Fruit fly (Drosophila melanogaster) whole organism: ENCODE data around the gene ND-30.

ENCODE experiments used
- CG8478 ChIP-seq: fragments of >200 bp; optimal IDR thresholded peaks from 2 replicates; lab custom pipeline; 2018; ENCODE audit warnings: inconsistent platforms
- Dll ChIP-seq: fragments of >200 bp; optimal IDR thresholded peaks from 2 replicates; lab custom pipeline; 2017
- pan ChIP-seq: fragments of >200 bp; optimal IDR thresholded peaks from 2 replicates; lab custom pipeline; 2017
- usp ChIP-seq: fragments of >200 bp; optimal IDR thresholded peaks from 2 replicates; lab custom pipeline; 2017; ENCODE audit warnings: missing biosample characterization, missing genetic modification characterization, mixed read lengths

DNA sequence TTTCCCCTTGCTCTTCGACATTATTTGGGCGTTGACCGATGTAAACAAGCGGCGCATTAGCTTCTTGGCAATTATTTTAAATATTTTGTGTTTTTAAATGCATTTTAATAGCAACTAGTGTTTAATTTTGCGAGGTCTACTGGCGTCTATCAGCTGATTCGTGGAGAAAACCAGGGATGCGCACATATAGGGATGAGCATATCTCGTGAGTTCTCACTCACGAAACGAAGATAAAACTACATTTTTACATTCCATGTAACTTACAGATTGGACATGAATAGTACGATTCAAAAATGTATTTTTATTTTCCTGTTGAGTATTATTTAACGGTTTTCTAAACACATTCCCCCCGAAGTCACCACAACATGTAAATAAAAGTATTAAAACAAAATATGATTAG, 38.1 kb upstream of the ND-30 start, which contains the start of gene CG14966:
- TF ChIP-seq pan (lab: Kevin White, UChicago) (no peak), Dll (no peak), CG8478 (lab: Kevin White, UChicago) (no peak), usp (GFP tag; lab: Kevin White, UChicago) (no peak)
